Fruit fly (Drosophila melanogaster) whole organism, embryonic: Measurements from ENCODE around the gene lute.

ENCODE experiments used
- Atf6 ChIP-seq: fragments of 200-800 bp; sonication (Bioruptor generic); IDR thresholded peaks from 2 replicates; pipeline ENCODE4 v1.3.6; 2022; ENCODE audit warnings: missing biosample characterization, missing genetic modification characterization
- C15 ChIP-seq: fragments of 200-800 bp; sonication (Bioruptor generic); IDR thresholded peaks from 3 replicates; pipeline ENCODE4 v1.3.6; 2022; ENCODE audit warnings: missing biosample characterization, missing genetic modification characterization
- CG11723 ChIP-seq: fragments of 200-800 bp; sonication (Bioruptor generic); optimal IDR thresholded peaks from 2 replicates; lab custom pipeline; 2017; ENCODE audit warnings: missing biosample characterization, mild to moderate bottlenecking, missing genetic modification characterization
- CG12236 ChIP-seq: fragments of 200-800 bp; sonication (Bioruptor generic); optimal IDR thresholded peaks from 2 replicates; lab custom pipeline; 2016; ENCODE audit warnings: missing biosample characterization, missing genetic modification characterization
- CG13424 ChIP-seq: fragments of 200-800 bp; sonication (Bioruptor generic); optimal IDR thresholded peaks from 2 replicates; lab custom pipeline; 2019; ENCODE audit warnings: missing biosample characterization, mild to moderate bottlenecking, missing genetic modification characterization, moderate library complexity
- CG13624 ChIP-seq: fragments of 200-800 bp; sonication (Bioruptor generic); optimal IDR thresholded peaks from 2 replicates; lab custom pipeline; 2016; ENCODE audit warnings: missing biosample characterization, missing genetic modification characterization
- CG14014 ChIP-seq: fragments of 200-800 bp; sonication (Bioruptor generic); IDR thresholded peaks from 2 replicates; pipeline ENCODE4 v1.3.6; 2022; ENCODE audit warnings: missing biosample characterization, missing genetic modification characterization
- CG15269 ChIP-seq: fragments of 200-800 bp; sonication (Bioruptor generic); optimal IDR thresholded peaks from 2 replicates; lab custom pipeline; 2018; ENCODE audit warnings: missing biosample characterization, mild to moderate bottlenecking, missing genetic modification characterization, moderate library complexity
- CG1602 ChIP-seq: fragments of 200-800 bp; sonication (Bioruptor generic); optimal IDR thresholded peaks from 3 replicates; lab custom pipeline; 2016; ENCODE audit warnings: missing biosample characterization, missing genetic modification characterization
- CG16779 ChIP-seq: fragments of 200-800 bp; sonication (Bioruptor generic); IDR thresholded peaks from 2 replicates; pipeline ENCODE4 v1.3.6; 2022; ENCODE audit warnings: missing biosample characterization, missing genetic modification characterization
- CG17361 ChIP-seq: fragments of 200-800 bp; sonication (Bioruptor generic); IDR thresholded peaks from 3 replicates; pipeline ENCODE4 v1.3.6; 2022; ENCODE audit warnings: missing biosample characterization, missing genetic modification characterization
- CG2875 ChIP-seq: fragments of 200-800 bp; sonication (Bioruptor generic); optimal IDR thresholded peaks from 2 replicates; lab custom pipeline; 2017; ENCODE audit warnings: missing biosample characterization, mild to moderate bottlenecking, missing genetic modification characterization, missing genetic modification reagents
- CG30431 ChIP-seq: fragments of 200-800 bp; sonication (Bioruptor generic); optimal IDR thresholded peaks from 2 replicates; lab custom pipeline; 2017; ENCODE audit warnings: missing biosample characterization, missing genetic modification characterization
- CG3065 ChIP-seq: fragments of 200-800 bp; sonication (Bioruptor generic); optimal IDR thresholded peaks from 2 replicates; lab custom pipeline; 2016; ENCODE audit warnings: missing biosample characterization, missing genetic modification characterization
- CG31441 ChIP-seq: fragments of 200-800 bp; sonication (Bioruptor generic); IDR thresholded peaks from 2 replicates; pipeline ENCODE4 v1.3.6; 2022; ENCODE audit warnings: missing biosample characterization, missing genetic modification characterization
- CG34376 ChIP-seq: fragments of 200-800 bp; sonication (Bioruptor generic); optimal IDR thresholded peaks from 2 replicates; lab custom pipeline; 2018; ENCODE audit warnings: missing biosample characterization, mild to moderate bottlenecking, missing genetic modification characterization
- CG3726 ChIP-seq: fragments of 200-800 bp; sonication (Bioruptor generic); IDR thresholded peaks from 3 replicates; pipeline ENCODE4, ENCODE4 v1.3.6; 2022; ENCODE audit warnings: missing biosample characterization, missing genetic modification characterization
- CG3838 ChIP-seq: fragments of 200-800 bp; sonication (Bioruptor generic); optimal IDR thresholded peaks from 3 replicates; lab custom pipeline; 2016; ENCODE audit warnings: missing biosample characterization, missing genetic modification characterization
- CG43689 ChIP-seq: fragments of 200-800 bp; sonication (Bioruptor generic); IDR thresholded peaks from 2 replicates; pipeline ENCODE4 v1.3.6; 2022; ENCODE audit warnings: missing biosample characterization, missing genetic modification characterization
- CG4820 ChIP-seq: fragments of 200-800 bp; sonication (Bioruptor generic); optimal IDR thresholded peaks from 3 replicates; lab custom pipeline; 2016; ENCODE audit warnings: missing biosample characterization, missing genetic modification characterization
- CG6689 ChIP-seq: fragments of 200-800 bp; sonication (Bioruptor generic); IDR thresholded peaks from 2 replicates; pipeline ENCODE4 v1.3.6; 2022; ENCODE audit warnings: missing biosample characterization, missing genetic modification characterization
- CG6791 ChIP-seq: fragments of 200-800 bp; sonication (Bioruptor generic); IDR thresholded peaks from 3 replicates; pipeline ENCODE4 v1.3.6; 2022; ENCODE audit warnings: missing biosample characterization, missing genetic modification characterization; ENCODE audit not compliant: partially characterized antibody
- CG7963 ChIP-seq: fragments of 200-800 bp; sonication (Bioruptor generic); IDR thresholded peaks from 3 replicates; pipeline ENCODE4 v1.3.6; 2022; ENCODE audit warnings: missing biosample characterization, missing genetic modification characterization; ENCODE audit not compliant: partially characterized antibody
- CG9797 ChIP-seq: fragments of 200-800 bp; sonication (Bioruptor generic); optimal IDR thresholded peaks from 3 replicates; lab custom pipeline; 2018; ENCODE audit warnings: missing biosample characterization, mild to moderate bottlenecking, missing genetic modification characterization
- D19B ChIP-seq: fragments of 200-800 bp; sonication (Bioruptor generic); optimal IDR thresholded peaks from 2 replicates; lab custom pipeline; 2017; ENCODE audit warnings: missing biosample characterization, mild to moderate bottlenecking, missing genetic modification characterization
- Dip3 ChIP-seq: fragments of 200-800 bp; sonication (Bioruptor generic); optimal IDR thresholded peaks from 3 replicates; lab custom pipeline; 2016; ENCODE audit warnings: missing biosample characterization, missing genetic modification characterization
- Lhr ChIP-seq: fragments of 200-800 bp; sonication (Bioruptor generic); optimal IDR thresholded peaks from 3 replicates; lab custom pipeline; 2017; ENCODE audit warnings: mild to moderate bottlenecking, missing biosample characterization, missing genetic modification reagents, missing genetic modification characterization
- Lim3 ChIP-seq: fragments of 200-800 bp; sonication (Bioruptor generic); IDR thresholded peaks from 2 replicates; pipeline ENCODE4 v1.3.6; 2022; ENCODE audit warnings: missing biosample characterization, missing genetic modification characterization
- Max ChIP-seq: fragments of 200-800 bp; sonication (Bioruptor generic); optimal IDR thresholded peaks from 2 replicates; lab custom pipeline; 2016; ENCODE audit warnings: missing biosample characterization, mild to moderate bottlenecking, missing genetic modification characterization
- NK7.1 ChIP-seq: fragments of 200-800 bp; sonication (Bioruptor generic); optimal IDR thresholded peaks from 3 replicates; lab custom pipeline; 2016; ENCODE audit warnings: missing biosample characterization, missing genetic modification characterization
- Pdp1 ChIP-seq, 2 experiments: fragments of 200-800 bp; sonication (Bioruptor generic); optimal IDR thresholded peaks; 3 replicates each; lab custom pipeline; 2016; ENCODE audit warnings: missing biosample characterization in 2 of 2, missing genetic modification characterization in 2 of 2, mild to moderate bottlenecking in 1 of 2, moderate library complexity in 1 of 2
- Ravus ChIP-seq: fragments of 200-800 bp; sonication (Bioruptor generic); IDR thresholded peaks from 2 replicates; pipeline ENCODE4 v1.3.6; 2022; ENCODE audit warnings: missing biosample characterization, missing genetic modification characterization
- Sox102F ChIP-seq: fragments of 200-800 bp; sonication (Bioruptor generic); optimal IDR thresholded peaks from 2 replicates; lab custom pipeline; 2018; ENCODE audit warnings: missing biosample characterization, mild to moderate bottlenecking, missing genetic modification characterization, moderate library complexity
- Ssrp ChIP-seq: fragments of 200-800 bp; sonication (Bioruptor generic); optimal IDR thresholded peaks from 2 replicates; lab custom pipeline; 2018; ENCODE audit warnings: missing biosample characterization, mild to moderate bottlenecking, missing genetic modification characterization, moderate library complexity
- ato ChIP-seq: fragments of 200-800 bp; sonication (Bioruptor generic); IDR thresholded peaks from 2 replicates; pipeline ENCODE4 v1.3.6; 2022; ENCODE audit warnings: missing biosample characterization, missing genetic modification characterization; ENCODE audit not compliant: partially characterized antibody
- cad ChIP-seq: fragments of >200 bp; optimal IDR thresholded peaks from 2 replicates; lab custom pipeline; 2017; ENCODE audit warnings: missing biosample characterization, missing genetic modification characterization
- chif ChIP-seq, 2 experiments: fragments of 200-800 bp; sonication (Bioruptor generic); optimal IDR thresholded peaks; 3 replicates each; lab custom pipeline; 2016; ENCODE audit warnings: missing biosample characterization in 2 of 2, missing genetic modification characterization in 2 of 2
- disco-r ChIP-seq: fragments of 200-800 bp; sonication (Bioruptor generic); optimal IDR thresholded peaks from 2 replicates; lab custom pipeline; 2016; ENCODE audit warnings: missing biosample characterization, missing genetic modification characterization
- exex ChIP-seq: fragments of 200-800 bp; sonication (Bioruptor generic); optimal IDR thresholded peaks from 4 replicates; lab custom pipeline; 2018; ENCODE audit warnings: missing biosample characterization, mild to moderate bottlenecking, missing genetic modification characterization, moderate library complexity
- fd96Cb ChIP-seq: fragments of 200-800 bp; sonication (Bioruptor generic); optimal IDR thresholded peaks from 2 replicates; lab custom pipeline; 2018; ENCODE audit warnings: missing biosample characterization, mild to moderate bottlenecking, missing genetic modification characterization, moderate library complexity
- gcm2 ChIP-seq: fragments of 200-800 bp; sonication (Bioruptor generic); optimal IDR thresholded peaks from 2 replicates; lab custom pipeline; 2016; ENCODE audit warnings: missing biosample characterization, missing genetic modification characterization
- jigr1 ChIP-seq: fragments of 200-800 bp; sonication (Bioruptor generic); IDR thresholded peaks from 3 replicates; pipeline ENCODE4 v1.3.6; 2022; ENCODE audit warnings: missing biosample characterization, missing genetic modification characterization
- mam ChIP-seq: fragments of 200-800 bp; sonication (Bioruptor generic); optimal IDR thresholded peaks from 3 replicates; lab custom pipeline; 2016; ENCODE audit warnings: missing biosample characterization, missing genetic modification characterization
- mld ChIP-seq: fragments of 200-800 bp; sonication (Bioruptor generic); IDR thresholded peaks from 3 replicates; pipeline ENCODE4 v1.3.6; 2022; ENCODE audit warnings: missing biosample characterization, missing genetic modification characterization; ENCODE audit not compliant: partially characterized antibody
- nom ChIP-seq: fragments of 200-800 bp; sonication (Bioruptor generic); optimal IDR thresholded peaks from 2 replicates; lab custom pipeline; 2017; ENCODE audit warnings: missing biosample characterization, missing genetic modification characterization, mild to moderate bottlenecking, moderate library complexity, missing genetic modification reagents
- phol ChIP-seq: fragments of 200-800 bp; sonication (Bioruptor generic); optimal IDR thresholded peaks from 3 replicates; lab custom pipeline; 2018; ENCODE audit warnings: missing biosample characterization, mild to moderate bottlenecking, missing genetic modification characterization, moderate library complexity
- pita ChIP-seq: fragments of 200-800 bp; sonication (Bioruptor generic); optimal IDR thresholded peaks from 2 replicates; lab custom pipeline; 2017; ENCODE audit warnings: missing biosample characterization, mild to moderate bottlenecking, missing genetic modification characterization
- run ChIP-seq: fragments of 200-800 bp; sonication (Bioruptor generic); optimal IDR thresholded peaks from 3 replicates; lab custom pipeline; 2018; ENCODE audit warnings: missing biosample characterization, mild to moderate bottlenecking, missing genetic modification characterization
- slp2 ChIP-seq: fragments of 200-800 bp; sonication (Bioruptor generic); optimal IDR thresholded peaks from 2 replicates; lab custom pipeline; 2016; ENCODE audit warnings: missing biosample characterization, missing genetic modification characterization
- sqz ChIP-seq: fragments of 200-800 bp; sonication (Bioruptor generic); optimal IDR thresholded peaks from 3 replicates; lab custom pipeline; 2018; ENCODE audit warnings: missing biosample characterization, mild to moderate bottlenecking, missing genetic modification characterization
- tx ChIP-seq: fragments of 200-800 bp; sonication (Bioruptor generic); optimal IDR thresholded peaks from 2 replicates; lab custom pipeline; 2016; ENCODE audit warnings: missing biosample characterization, missing genetic modification characterization
- yki ChIP-seq: fragments of >200 bp; optimal IDR thresholded peaks from 3 replicates; lab custom pipeline; 2018
- z ChIP-seq: fragments of 200-800 bp; sonication (Bioruptor generic); IDR thresholded peaks from 3 replicates; pipeline ENCODE4 v1.3.6; 2022; ENCODE audit warnings: missing biosample characterization, missing genetic modification characterization

The lute gene

dm6 chr3R:17371094-17371493 lies 8.7 kb upstream of the lute start (continued):
- TF ChIP-seq CG6689 (GFP tag; lab: Robert Waterston, UW) = no peak
- TF ChIP-seq mld (GFP tag; lab: Robert Waterston, UW) = no peak
- no peak for TF ChIP-seq CG31441
- no peak for TF ChIP-seq yki (lab: Kevin White, UChicago)
- no peak for TF ChIP-seq exex
- TF ChIP-seq CG2875 (GFP tag; lab: Kevin White, UChicago) = no peak
- no peak for TF ChIP-seq CG3065 (GFP tag; lab: Kevin White, UChicago)
- TF ChIP-seq chif (GFP tag; optimal IDR thresholded peaks at IDR 0.05; lab: Kevin White, UChicago) = no peak
- TF ChIP-seq CG14014 = peak; percentile 43; the same call in 1 of the 2 replicates
- TF ChIP-seq fd96Cb (tag; lab: Kevin White, UChicago) = peak; percentile 8
- TF ChIP-seq CG13624 (GFP tag; lab: Kevin White, UChicago) = no peak
- TF ChIP-seq cad (GFP tag; lab: Kevin White, UChicago) = no peak
- no peak for TF ChIP-seq CG3838 (GFP tag; lab: Kevin White, UChicago)
- TF ChIP-seq D19B (GFP tag; lab: Kevin White, UChicago) = no peak
- TF ChIP-seq Ssrp (tag; lab: Kevin White, UChicago) = no peak
- TF ChIP-seq nom (GFP tag; lab: Kevin White, UChicago) = no peak
- no peak for TF ChIP-seq gcm2
- TF ChIP-seq CG34376 = no peak
- TF ChIP-seq Lim3 (GFP tag; lab: Robert Waterston, UW) = no peak
- no peak for TF ChIP-seq CG9797 (GFP tag; lab: Kevin White, UChicago)
- no peak for TF ChIP-seq Dip3
- no peak for TF ChIP-seq jigr1
- no peak for TF ChIP-seq sqz (GFP tag; lab: Kevin White, UChicago)
- no peak for TF ChIP-seq z (GFP tag; lab: Robert Waterston, UW)
- TF ChIP-seq Pdp1 (GFP tag; optimal IDR thresholded peaks at IDR 0.05; lab: Kevin White, UChicago) = no peak
- no peak for TF ChIP-seq ato (GFP tag; lab: Robert Waterston, UW)
- TF ChIP-seq phol (tag; lab: Kevin White, UChicago) = no peak
- no peak for TF ChIP-seq Max (GFP tag; lab: Kevin White, UChicago)
- no peak for TF ChIP-seq CG16779 (GFP tag; lab: Robert Waterston, UW)
- TF ChIP-seq NK7.1 (GFP tag; lab: Kevin White, UChicago) = no peak
- TF ChIP-seq pita = no peak
- TF ChIP-seq tx (GFP tag; lab: Kevin White, UChicago) = no peak
- no peak for TF ChIP-seq Atf6
- peak; percentile 14 for TF ChIP-seq CG15269 (tag; lab: Kevin White, UChicago)
- TF ChIP-seq CG43689 (GFP tag; lab: Robert Waterston, UW) = no peak
- no peak for TF ChIP-seq CG3726 (GFP tag; lab: Robert Waterston, UW)
- no peak for TF ChIP-seq CG7963 (GFP tag; lab: Robert Waterston, UW)
- no peak for TF ChIP-seq C15 (GFP tag; lab: Robert Waterston, UW)
- no peak for TF ChIP-seq CG1602 (GFP tag; lab: Kevin White, UChicago)
- no peak for TF ChIP-seq run (tag; lab: Kevin White, UChicago)
- TF ChIP-seq CG4820 (GFP tag; lab: Kevin White, UChicago) = no peak
- TF ChIP-seq CG12236 = no peak
- TF ChIP-seq CG30431 (GFP tag; lab: Kevin White, UChicago) = no peak
- no peak for TF ChIP-seq CG6791
- no peak for TF ChIP-seq disco-r
- no peak for TF ChIP-seq CG17361
- TF ChIP-seq slp2 (GFP tag; lab: Kevin White, UChicago) = no peak
- TF ChIP-seq CG13424 = peak; percentile 2
- peak; percentile 19 for TF ChIP-seq Sox102F
- TF ChIP-seq CG11723 = no peak
- no peak for TF ChIP-seq Ravus
- TF ChIP-seq Lhr (GFP tag; lab: Kevin White, UChicago) = no peak
- no peak for TF ChIP-seq mam (GFP tag; lab: Kevin White, UChicago)
